Fruit fly (Drosophila melanogaster): ENCODE measurements around the gene NijA.

NijA gene

dm6 chr3L:10742813-10743212 lies 46.1 kb upstream of the NijA start (continued):
- TF ChIP-seq CG18011 (GFP tag; optimal IDR thresholded peaks at IDR 0.05) (no peak), CG8359 (GFP tag; optimal IDR thresholded peaks at IDR 0.05; ENCODE audit: borderline replicate concordance) (no peak), CG17186 (GFP tag; optimal IDR thresholded peaks at IDR 0.05) (no peak), nom (GFP tag; optimal IDR thresholded peaks at IDR 0.05) (peak; percentile 73), Lpt (GFP tag; optimal IDR thresholded peaks at IDR 0.05) (no peak), rib (GFP tag; IDR thresholded peaks at IDR 0.05) (0 out of 2 replicates have a peak, but pooled peaks have one; percentile 45), CG9797 (GFP tag; optimal IDR thresholded peaks at IDR 0.05) (no peak), pzg (GFP tag; optimal IDR thresholded peaks at IDR 0.05) (no peak), mam (GFP tag; optimal IDR thresholded peaks at IDR 0.05) (no peak), CG15011 (GFP tag; optimal IDR thresholded peaks at IDR 0.05) (no peak), wdn (GFP tag; IDR thresholded peaks at IDR 0.05) (no peak), dmrt11E (tag; optimal IDR thresholded peaks at IDR 0.05) (no peak), CG6272 (GFP tag; IDR thresholded peaks at IDR 0.05) (no peak), crc (GFP tag; optimal IDR thresholded peaks at IDR 0.05) (no peak), Fer3 (tag; optimal IDR thresholded peaks at IDR 0.05) (no peak), cato (GFP tag; optimal IDR thresholded peaks at IDR 0.05; ENCODE audit: borderline replicate concordance) (no peak), CG14965 (GFP tag; optimal IDR thresholded peaks at IDR 0.05; ENCODE audit: borderline replicate concordance) (no peak), Awh (GFP tag; IDR thresholded peaks at IDR 0.05) (no peak), Ada2b (GFP tag; IDR thresholded peaks at IDR 0.05) (no peak), sqz (GFP tag; optimal IDR thresholded peaks at IDR 0.05) (peak; percentile 69), Trl (optimal IDR thresholded peaks at IDR 0.05) (peak; percentile 64 to 65), Trl (GFP tag; optimal IDR thresholded peaks at IDR 0.05) (no peak), CG34422 (GFP tag; IDR thresholded peaks at IDR 0.05) (no peak), CG32767 (GFP tag; IDR thresholded peaks at IDR 0.05) (no peak), stwl (tag; optimal IDR thresholded peaks at IDR 0.05) (no peak), inv (GFP tag; IDR thresholded peaks at IDR 0.05; ENCODE audit: partially characterized antibody) (no peak), Sox102F (GFP tag; optimal IDR thresholded peaks at IDR 0.05) (no peak), Abd-B (GFP tag; optimal IDR thresholded peaks at IDR 0.05) (no peak), B-H2 (GFP tag; optimal IDR thresholded peaks at IDR 0.05) (peak; percentile 18), sd (tag; optimal IDR thresholded peaks at IDR 0.05) (no peak), tin (GFP tag; optimal IDR thresholded peaks at IDR 0.05) (no peak), ssp (GFP tag; IDR thresholded peaks at IDR 0.05) (no peak), bsh (GFP tag; optimal IDR thresholded peaks at IDR 0.05) (no peak), CG9437 (GFP tag; optimal IDR thresholded peaks at IDR 0.05) (no peak), CG12299 (tag; optimal IDR thresholded peaks at IDR 0.05) (no peak), CG33213 (GFP tag; optimal IDR thresholded peaks at IDR 0.05) (no peak), unc-4 (GFP tag; IDR thresholded peaks at IDR 0.05; ENCODE audit: partially characterized antibody) (0 out of 2 replicates have a peak, but pooled peaks have one; percentile 13), CG3281 (GFP tag; optimal IDR thresholded peaks at IDR 0.05) (no peak), vvl (GFP tag; IDR thresholded peaks at IDR 0.05) (peak; percentile 27; the same call in 1 of the 2 replicates), pan (optimal IDR thresholded peaks at IDR 0.05) (no peak), pan (GFP tag; optimal IDR thresholded peaks at IDR 0.05 in 1 of 2, IDR thresholded peaks at IDR 0.05 in 1 of 2) (peak in 1 of 2 experiments; percentile 18), Hmr (GFP tag; optimal IDR thresholded peaks at IDR 0.05) (no peak), sob (GFP tag; IDR thresholded peaks at IDR 0.05) (no peak), CoRest (tag; optimal IDR thresholded peaks at IDR 0.05) (no peak), CG30431 (GFP tag; optimal IDR thresholded peaks at IDR 0.05) (no peak), CG7839 (tag; optimal IDR thresholded peaks at IDR 0.05) (no peak), oc (tag; optimal IDR thresholded peaks at IDR 0.05) (peak; percentile 39), chif (GFP tag; optimal IDR thresholded peaks at IDR 0.05) (no peak), CG9727 (GFP tag; optimal IDR thresholded peaks at IDR 0.05) (no peak), chinmo (GFP tag; IDR thresholded peaks at IDR 0.05; ENCODE audit: partially characterized antibody) (peak; percentile 86; the same call in 2 of the 4 replicates), CG5180 (GFP tag; optimal IDR thresholded peaks at IDR 0.05) (peak; percentile 13)
